Worm (Caenorhabditis elegans): ENCODE results near the gene glt-3.

- no peak for TF ChIP-seq Y116A8C.19 (tag; optimal IDR thresholded peaks at IDR 0.05; ENCODE audit: borderline replicate concordance)
- no peak for TF ChIP-seq unc-30 (tag; optimal IDR thresholded peaks at IDR 0.05)
- no peak for TF ChIP-seq nhr-85 (tag)
- TF ChIP-seq nhr-76 (tag; optimal IDR thresholded peaks at IDR 0.05) = no peak
- TF ChIP-seq rnt-1 (tag; optimal IDR thresholded peaks at IDR 0.05) = no peak
- no peak for TF ChIP-seq nhr-28 (tag; optimal IDR thresholded peaks at IDR 0.05)
- no peak for TF ChIP-seq pqm-1 (tag; optimal IDR thresholded peaks at IDR 0.05)
- no peak for TF ChIP-seq aly-2 (tag; optimal IDR thresholded peaks at IDR 0.05)
- TF ChIP-seq sox-4 (tag; optimal IDR thresholded peaks at IDR 0.05) = no peak
- TF ChIP-seq fkh-10 (GFP tag; optimal IDR thresholded peaks at IDR 0.05) = no peak
- no peak for TF ChIP-seq unc-86 (tag; optimal IDR thresholded peaks at IDR 0.05)
- no peak for TF ChIP-seq pag-3 (tag; optimal IDR thresholded peaks at IDR 0.05; ENCODE audit: borderline replicate concordance, insufficient read depth)
Observed at ce11 chrIV:10126544-10126943, 3.5 kb upstream of the glt-3 start, which contains the start of gene ctf-18.
